Fruit fly (Drosophila melanogaster): ENCODE measurements around the gene Kdm5.

The Kdm5 gene

DNA sequence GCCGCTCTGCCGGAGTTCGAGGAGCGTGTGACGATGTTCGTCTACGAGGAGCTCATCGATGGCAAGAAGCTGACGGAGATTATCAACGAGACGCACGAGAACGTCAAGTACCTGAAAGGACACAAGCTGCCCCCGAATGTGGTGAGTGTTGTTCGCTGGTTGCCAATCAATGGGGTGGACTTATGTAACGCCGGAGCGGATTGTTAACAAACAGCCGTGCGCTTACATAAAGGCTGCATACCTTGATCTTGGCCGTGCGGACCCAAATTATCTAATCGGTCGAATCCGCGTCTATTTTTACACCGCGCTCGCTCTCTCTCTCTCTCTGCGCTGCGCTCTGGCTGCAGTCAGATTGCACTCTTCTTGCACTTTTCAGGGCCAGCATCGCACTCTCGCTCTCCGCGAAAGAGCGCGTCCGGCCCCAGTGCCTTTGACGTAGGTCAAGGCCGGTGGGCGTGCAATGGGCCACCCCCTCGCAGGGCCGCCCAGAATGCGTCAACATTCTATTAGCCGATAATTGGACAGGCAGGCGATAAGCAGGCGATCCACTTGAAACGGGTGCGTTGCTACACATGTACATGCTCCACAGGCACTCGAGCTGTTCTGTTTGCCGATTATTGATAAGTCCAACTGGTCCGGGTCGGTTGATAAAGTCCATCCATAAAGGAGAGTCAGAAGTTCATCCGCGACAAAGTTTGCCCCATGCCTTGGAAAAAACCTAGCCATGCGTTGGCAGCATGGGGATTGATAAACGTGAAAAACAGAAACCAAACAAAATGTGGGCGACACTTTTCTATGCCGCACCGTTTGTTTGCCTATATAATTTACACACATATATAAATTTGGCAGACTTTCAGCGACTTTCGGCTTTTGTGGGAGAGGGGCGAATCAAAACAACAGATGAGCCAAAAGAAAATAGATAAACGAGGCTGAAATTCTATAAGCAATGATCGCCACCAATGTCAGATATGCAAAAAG, 54.7 kb downstream of the Kdm5 start:
- TF ChIP-seq noc (tag; optimal IDR thresholded peaks at IDR 0.05): no peak

DNA sequence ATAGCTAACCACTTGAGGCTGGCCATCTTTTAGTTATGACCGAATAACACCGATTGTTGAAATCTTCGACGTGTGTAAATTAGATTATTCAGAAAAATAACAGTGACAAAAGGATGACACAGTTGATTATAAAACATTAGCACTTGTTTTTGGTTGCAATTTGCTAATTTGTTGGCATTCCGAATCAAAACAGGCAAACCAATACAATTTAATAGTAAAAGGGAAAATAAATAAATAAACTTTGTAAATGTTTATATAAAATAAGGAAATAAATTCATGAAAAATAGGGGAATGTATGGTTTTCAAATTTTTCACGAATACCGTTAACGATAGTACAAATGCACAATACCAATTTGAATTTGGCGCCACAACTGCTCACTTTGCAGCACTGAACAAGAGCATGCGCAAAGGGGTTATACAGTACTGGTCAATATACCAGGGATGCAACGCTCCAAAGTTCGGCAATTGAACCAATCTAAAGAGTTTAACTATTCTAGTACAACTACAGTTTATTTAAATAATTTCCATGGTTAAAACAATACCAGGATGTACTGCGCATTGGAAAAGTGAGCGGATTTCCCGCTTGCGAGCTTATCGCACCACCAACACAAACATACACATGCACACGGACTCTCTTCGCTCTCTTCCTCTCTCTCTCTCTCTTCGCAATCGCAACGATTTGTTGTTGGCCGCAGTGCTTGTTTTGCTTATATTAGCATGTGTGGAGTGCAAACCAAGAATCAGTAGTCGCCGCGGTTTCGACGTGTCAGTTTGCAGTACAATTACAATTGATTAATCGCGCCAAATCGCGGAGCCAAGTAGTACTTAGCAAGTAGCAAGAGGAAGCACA, 55.8 kb downstream of the Kdm5 start, which contains the start of the genes Sfp26Ad and Gpdh1:
Sfp26Ad (minus strand) TSS at position 76 of the 850 bp plus-strand sequence.
Gpdh1 (plus strand) TSS at position 415 of the 850 bp plus-strand sequence.
- TF ChIP-seq noc (tag; optimal IDR thresholded peaks at IDR 0.05): peak; percentile 77

Measured in whole organism, larva.